Fruit fly (Drosophila melanogaster) whole organism, embryonic: Measurements from ENCODE around the gene slam.

Experiments
- Blimp-1 ChIP-seq: fragments of 200-800 bp; sonication (Bioruptor generic); optimal IDR thresholded peaks from 3 replicates; lab custom pipeline; 2018; ENCODE audit warnings: missing biosample characterization, missing genetic modification characterization, mild to moderate bottlenecking, moderate library complexity, missing genetic modification reagents
- CG10366 ChIP-seq: fragments of 200-800 bp; sonication (Bioruptor generic); IDR thresholded peaks from 2 replicates; pipeline ENCODE4 v1.3.6; 2022; ENCODE audit warnings: missing biosample characterization, missing genetic modification characterization
- CG11093 ChIP-seq: fragments of 200-800 bp; sonication (Bioruptor generic); IDR thresholded peaks from 3 replicates; pipeline ENCODE4 v1.3.6; 2022; ENCODE audit warnings: missing biosample characterization, missing genetic modification characterization
- CG11695 ChIP-seq: fragments of 200-800 bp; sonication (Bioruptor generic); IDR thresholded peaks from 3 replicates; pipeline ENCODE4 v1.3.6; 2022; ENCODE audit warnings: missing biosample characterization, missing genetic modification characterization
- CG1233 ChIP-seq: fragments of 200-800 bp; sonication (Bioruptor generic); optimal IDR thresholded peaks from 4 replicates; lab custom pipeline; 2018; ENCODE audit warnings: missing biosample characterization, mild to moderate bottlenecking, missing genetic modification characterization
- CG1529 ChIP-seq: fragments of 200-800 bp; sonication (Bioruptor generic); optimal IDR thresholded peaks from 3 replicates; lab custom pipeline; 2018; ENCODE audit warnings: missing biosample characterization, missing genetic modification characterization
- CG15601 ChIP-seq: fragments of 200-800 bp; sonication (Bioruptor generic); optimal IDR thresholded peaks from 3 replicates; lab custom pipeline; 2019; ENCODE audit warnings: missing biosample characterization, mild to moderate bottlenecking, missing genetic modification characterization, moderate library complexity
- CG1602 ChIP-seq: fragments of 200-800 bp; sonication (Bioruptor generic); optimal IDR thresholded peaks from 3 replicates; lab custom pipeline; 2016; ENCODE audit warnings: missing biosample characterization, missing genetic modification characterization
- CG16813 ChIP-seq: fragments of 200-800 bp; sonication (Bioruptor generic); IDR thresholded peaks from 3 replicates; pipeline ENCODE4 v1.3.6; 2022; ENCODE audit warnings: missing biosample characterization, missing genetic modification characterization; ENCODE audit not compliant: partially characterized antibody
- CG3163 ChIP-seq: fragments of 200-800 bp; sonication (Bioruptor generic); optimal IDR thresholded peaks from 3 replicates; lab custom pipeline; 2016; ENCODE audit warnings: missing biosample characterization, missing genetic modification characterization
- CG3407 ChIP-seq: fragments of 200-800 bp; sonication (Bioruptor generic); optimal IDR thresholded peaks from 2 replicates; lab custom pipeline; 2018; ENCODE audit warnings: missing biosample characterization, mild to moderate bottlenecking, missing genetic modification characterization
- CG34224 ChIP-seq: fragments of 200-800 bp; sonication (Bioruptor generic); IDR thresholded peaks from 3 replicates; pipeline ENCODE4 v1.3.6; 2022; ENCODE audit warnings: missing biosample characterization, missing genetic modification characterization; ENCODE audit not compliant: partially characterized antibody
- CG3838 ChIP-seq: fragments of 200-800 bp; sonication (Bioruptor generic); optimal IDR thresholded peaks from 3 replicates; lab custom pipeline; 2016; ENCODE audit warnings: missing biosample characterization, missing genetic modification characterization
- CG4328 ChIP-seq: fragments of 200-800 bp; sonication (Bioruptor generic); optimal IDR thresholded peaks from 3 replicates; lab custom pipeline; 2017; ENCODE audit warnings: missing biosample characterization, missing genetic modification reagents, missing genetic modification characterization
- CG6175 ChIP-seq: fragments of 200-800 bp; sonication (Bioruptor generic); IDR thresholded peaks from 3 replicates; pipeline ENCODE4 v1.3.6; 2022; ENCODE audit warnings: missing biosample characterization, missing genetic modification characterization
- CG6272 ChIP-seq: fragments of 200-800 bp; sonication (Bioruptor generic); IDR thresholded peaks from 2 replicates; pipeline ENCODE4 v1.3.6; 2022; ENCODE audit warnings: missing biosample characterization, missing genetic modification characterization
- CG6683 ChIP-seq: fragments of 200-800 bp; sonication (Bioruptor generic); optimal IDR thresholded peaks from 2 replicates; lab custom pipeline; 2017; ENCODE audit warnings: missing biosample characterization, mild to moderate bottlenecking, missing genetic modification characterization, missing genetic modification reagents
- CG6689 ChIP-seq: fragments of 200-800 bp; sonication (Bioruptor generic); IDR thresholded peaks from 2 replicates; pipeline ENCODE4 v1.3.6; 2022; ENCODE audit warnings: missing biosample characterization, missing genetic modification characterization
- CG7839 ChIP-seq: fragments of 200-800 bp; sonication (Bioruptor generic); optimal IDR thresholded peaks from 3 replicates; lab custom pipeline; 2018; ENCODE audit warnings: missing biosample characterization, mild to moderate bottlenecking, missing genetic modification characterization, moderate library complexity
- CG8281 ChIP-seq: fragments of 200-800 bp; sonication (Bioruptor generic); optimal IDR thresholded peaks from 2 replicates; lab custom pipeline; 2018; ENCODE audit warnings: missing biosample characterization, mild to moderate bottlenecking, missing genetic modification characterization, moderate library complexity
- CG9817 ChIP-seq: fragments of 200-800 bp; sonication (Bioruptor generic); optimal IDR thresholded peaks from 2 replicates; lab custom pipeline; 2018; ENCODE audit warnings: missing biosample characterization, mild to moderate bottlenecking, missing genetic modification characterization, moderate library complexity
- D19B ChIP-seq: fragments of 200-800 bp; sonication (Bioruptor generic); optimal IDR thresholded peaks from 2 replicates; lab custom pipeline; 2017; ENCODE audit warnings: missing biosample characterization, mild to moderate bottlenecking, missing genetic modification characterization
- Dip2 ChIP-seq: fragments of 200-800 bp; sonication (Bioruptor generic); IDR thresholded peaks from 2 replicates; pipeline ENCODE4 v1.3.6; 2022; ENCODE audit warnings: missing biosample characterization, missing genetic modification characterization
- Dip3 ChIP-seq: fragments of 200-800 bp; sonication (Bioruptor generic); optimal IDR thresholded peaks from 3 replicates; lab custom pipeline; 2016; ENCODE audit warnings: missing biosample characterization, missing genetic modification characterization
- Fer1 ChIP-seq: fragments of 200-800 bp; sonication (Bioruptor generic); optimal IDR thresholded peaks from 2 replicates; lab custom pipeline; 2017; ENCODE audit warnings: missing biosample characterization, mild to moderate bottlenecking, missing genetic modification characterization
- HmgZ ChIP-seq: fragments of 200-800 bp; sonication (Bioruptor generic); optimal IDR thresholded peaks from 2 replicates; lab custom pipeline; 2018; ENCODE audit warnings: missing biosample characterization, mild to moderate bottlenecking, missing genetic modification characterization
- Kr ChIP-seq: fragments of 200-800 bp; sonication (Bioruptor generic); optimal IDR thresholded peaks from 2 replicates; lab custom pipeline; 2017; ENCODE audit warnings: missing biosample characterization, mild to moderate bottlenecking, missing genetic modification characterization
- Ptx1 ChIP-seq: fragments of 200-800 bp; sonication (Bioruptor generic); IDR thresholded peaks from 2 replicates; pipeline ENCODE4 v1.3.6; 2022; ENCODE audit warnings: missing biosample characterization, missing genetic modification characterization
- Ravus ChIP-seq: fragments of 200-800 bp; sonication (Bioruptor generic); IDR thresholded peaks from 2 replicates; pipeline ENCODE4 v1.3.6; 2022; ENCODE audit warnings: missing biosample characterization, missing genetic modification characterization
- Tbp ChIP-seq: fragments of >200 bp; optimal IDR thresholded peaks from 2 replicates; lab custom pipeline; 2018; ENCODE audit warnings: missing biosample characterization, missing genetic modification characterization
- al ChIP-seq: fragments of 200-800 bp; sonication (Bioruptor generic); IDR thresholded peaks from 2 replicates; pipeline ENCODE4 v1.3.6; 2022; ENCODE audit warnings: missing biosample characterization, missing genetic modification characterization
- bigmax ChIP-seq: fragments of 200-800 bp; sonication (Bioruptor generic); optimal IDR thresholded peaks from 2 replicates; lab custom pipeline; 2018; ENCODE audit warnings: missing biosample characterization, mild to moderate bottlenecking, missing genetic modification characterization
- bsh ChIP-seq, 2 experiments: fragments of 200-800 bp; sonication (Bioruptor generic); optimal IDR thresholded peaks; 2 replicates each; lab custom pipeline; 2017 to 2018; ENCODE audit warnings: mild to moderate bottlenecking in 2 of 2, missing biosample characterization in 2 of 2, missing genetic modification characterization in 2 of 2, moderate library complexity in 1 of 2
- cg ChIP-seq: fragments of 200-800 bp; sonication (Bioruptor generic); optimal IDR thresholded peaks from 3 replicates; lab custom pipeline; 2019; ENCODE audit warnings: missing biosample characterization, mild to moderate bottlenecking, missing genetic modification characterization, moderate library complexity
- dati ChIP-seq: fragments of 200-800 bp; sonication (Bioruptor generic); IDR thresholded peaks from 2 replicates; pipeline ENCODE4 v1.3.6; 2022; ENCODE audit warnings: missing biosample characterization, missing genetic modification characterization
- en ChIP-seq: fragments of 200-800 bp; sonication (Bioruptor generic); optimal IDR thresholded peaks from 2 replicates; lab custom pipeline; 2016; ENCODE audit warnings: missing biosample characterization, missing genetic modification characterization
- fd64A ChIP-seq: fragments of 200-800 bp; sonication (Bioruptor generic); optimal IDR thresholded peaks from 3 replicates; lab custom pipeline; 2018; ENCODE audit warnings: missing biosample characterization, mild to moderate bottlenecking, missing genetic modification characterization
- gce ChIP-seq: fragments of 200-800 bp; sonication (Bioruptor generic); IDR thresholded peaks from 3 replicates; pipeline ENCODE4 v1.3.6; 2022; ENCODE audit warnings: missing biosample characterization, missing genetic modification characterization
- gcm ChIP-seq: fragments of 200-800 bp; sonication (Bioruptor generic); optimal IDR thresholded peaks from 2 replicates; lab custom pipeline; 2019; ENCODE audit warnings: missing biosample characterization, mild to moderate bottlenecking, missing genetic modification characterization, moderate library complexity
- luna ChIP-seq: fragments of 200-800 bp; sonication (Bioruptor generic); optimal IDR thresholded peaks from 2 replicates; lab custom pipeline; 2016; ENCODE audit warnings: missing biosample characterization, missing genetic modification characterization
- oc ChIP-seq: fragments of 200-800 bp; sonication (Bioruptor generic); optimal IDR thresholded peaks from 2 replicates; lab custom pipeline; 2018; ENCODE audit warnings: missing biosample characterization, mild to moderate bottlenecking, missing genetic modification characterization, moderate library complexity
- pfk ChIP-seq: fragments of 200-800 bp; sonication (Bioruptor generic); optimal IDR thresholded peaks from 2 replicates; lab custom pipeline; 2018; ENCODE audit warnings: missing biosample characterization, mild to moderate bottlenecking, missing genetic modification characterization, moderate library complexity
- pho ChIP-seq: fragments of 200-800 bp; sonication (Bioruptor generic); optimal IDR thresholded peaks from 2 replicates; lab custom pipeline; 2016; ENCODE audit warnings: missing biosample characterization, missing genetic modification characterization
- pita ChIP-seq: fragments of 200-800 bp; sonication (Bioruptor generic); optimal IDR thresholded peaks from 2 replicates; lab custom pipeline; 2017; ENCODE audit warnings: missing biosample characterization, mild to moderate bottlenecking, missing genetic modification characterization
- sens-2 ChIP-seq: fragments of 200-800 bp; sonication (Bioruptor generic); IDR thresholded peaks from 2 replicates; pipeline ENCODE4 v1.3.6; 2022; ENCODE audit warnings: missing biosample characterization, missing genetic modification characterization
- tgo ChIP-seq: fragments of 200-800 bp; sonication (Bioruptor generic); IDR thresholded peaks from 3 replicates; pipeline ENCODE4 v1.3.6; 2022; ENCODE audit warnings: missing biosample characterization, missing genetic modification characterization
- unpg ChIP-seq: fragments of 200-800 bp; sonication (Bioruptor generic); optimal IDR thresholded peaks from 3 replicates; lab custom pipeline; 2018; ENCODE audit warnings: missing biosample characterization, mild to moderate bottlenecking, missing genetic modification characterization, moderate library complexity
- wdn ChIP-seq: fragments of 200-800 bp; sonication (Bioruptor generic); IDR thresholded peaks from 2 replicates; pipeline ENCODE4 v1.3.6; 2022; ENCODE audit warnings: missing biosample characterization, missing genetic modification characterization
- zfh1 ChIP-seq: fragments of 200-800 bp; sonication (Bioruptor generic); IDR thresholded peaks from 3 replicates; pipeline ENCODE4 v1.3.6; 2022; ENCODE audit warnings: missing biosample characterization, missing genetic modification characterization

The slam gene

dm6 chr2L:6350984-6351808, 21.0 kb upstream of the slam start, which contains the start of gene CG9498 (continued):
- peak; percentile 89 for TF ChIP-seq D19B (GFP tag; lab: Kevin White, UChicago)
- TF ChIP-seq CG6272 (GFP tag; lab: Robert Waterston, UW), result peak; percentile 42; the same call in 1 of the 2 replicates
- TF ChIP-seq Tbp (GFP tag; lab: Kevin White, UChicago), result no peak
- TF ChIP-seq CG3838, result no peak
- TF ChIP-seq tgo (GFP tag; lab: Robert Waterston, UW), result peak; percentile 70; the same call in 2 of the 3 replicates
- peak; percentile 48 for TF ChIP-seq HmgZ
- TF ChIP-seq al (GFP tag; lab: Robert Waterston, UW), result peak; percentile 92
- peak; percentile 69 for TF ChIP-seq Blimp-1 (GFP tag; lab: Kevin White, UChicago)
- TF ChIP-seq CG1233, result peak; percentile 57
- TF ChIP-seq Dip2 (GFP tag; lab: Robert Waterston, UW), result no peak
- TF ChIP-seq cg (GFP tag; lab: Kevin White, UChicago), result peak; percentile 14
- TF ChIP-seq zfh1 (GFP tag; lab: Robert Waterston, UW), result no peak
- TF ChIP-seq bsh (GFP tag; optimal IDR thresholded peaks at IDR 0.05; lab: Kevin White, UChicago), result peak in 1 of 2 experiments; percentile 53
- TF ChIP-seq Kr (GFP tag; lab: Kevin White, UChicago), result no peak
- TF ChIP-seq CG16813, result no peak
- TF ChIP-seq oc (tag; lab: Kevin White, UChicago), result peak; percentile 24
- TF ChIP-seq en (GFP tag; lab: Kevin White, UChicago), result no peak
- peak; percentile 74 for TF ChIP-seq CG9817 (tag; lab: Kevin White, UChicago)
- TF ChIP-seq fd64A (GFP tag; lab: Kevin White, UChicago), result no peak
- no peak for TF ChIP-seq pfk (GFP tag; lab: Kevin White, UChicago)
- peak; percentile 78 for TF ChIP-seq CG4328
- TF ChIP-seq Ptx1 (GFP tag; lab: Robert Waterston, UW), result peak; percentile 81
- TF ChIP-seq CG15601, result peak; percentile 35
- peak; percentile 78 for TF ChIP-seq wdn (GFP tag; lab: Robert Waterston, UW)
- TF ChIP-seq dati (GFP tag; lab: Robert Waterston, UW), result no peak
- TF ChIP-seq Dip3 (GFP tag; lab: Kevin White, UChicago), result no peak
- peak; percentile 59 for TF ChIP-seq CG10366 (GFP tag; lab: Robert Waterston, UW)
- peak; percentile 85 for TF ChIP-seq unpg
- TF ChIP-seq CG6683 (GFP tag; lab: Kevin White, UChicago), result peak; percentile 83
- TF ChIP-seq CG6689 (GFP tag; lab: Robert Waterston, UW), result peak; percentile 82
- TF ChIP-seq luna (GFP tag; lab: Kevin White, UChicago), result peak; percentile 18
- peak; percentile 57 for TF ChIP-seq CG8281 (tag; lab: Kevin White, UChicago)
- peak; percentile 7 for TF ChIP-seq CG1529 (GFP tag; lab: Kevin White, UChicago)
- TF ChIP-seq pho (GFP tag; lab: Kevin White, UChicago), result peak; percentile 22
- no peak for TF ChIP-seq CG34224 (GFP tag; lab: Robert Waterston, UW)
- peak; percentile 40; the same call in 1 of the 3 replicates for TF ChIP-seq CG11093 (GFP tag; lab: Robert Waterston, UW)
- peak; percentile 78 for TF ChIP-seq gcm (GFP tag; lab: Kevin White, UChicago)
- peak; percentile 60; the same call in 2 of the 3 replicates for TF ChIP-seq CG6175 (GFP tag; lab: Robert Waterston, UW)
- TF ChIP-seq Ravus (GFP tag; lab: Robert Waterston, UW), result peak; percentile 35
- TF ChIP-seq gce, result 0 out of 3 replicates have a peak, but pooled peaks have one; percentile 21
- no peak for TF ChIP-seq pita (GFP tag; lab: Kevin White, UChicago)
- no peak for TF ChIP-seq sens-2 (GFP tag; lab: Robert Waterston, UW)
- TF ChIP-seq bigmax (GFP tag; lab: Kevin White, UChicago), result no peak
- peak; percentile 56 for TF ChIP-seq CG1602 (GFP tag; lab: Kevin White, UChicago)
- TF ChIP-seq CG3163 (GFP tag; lab: Kevin White, UChicago), result no peak
- TF ChIP-seq CG11695 (GFP tag; lab: Robert Waterston, UW), result peak; percentile 96
- TF ChIP-seq CG7839 (tag; lab: Kevin White, UChicago), result peak; percentile 93
- TF ChIP-seq CG3407 (GFP tag; lab: Kevin White, UChicago), result peak; percentile 9
- peak; percentile 94 for TF ChIP-seq Fer1 (GFP tag; lab: Kevin White, UChicago)
